Fruit fly (Drosophila melanogaster): ENCODE measurements around the gene squ.
A peak's percentile ranks its signal among the peaks of the same experiment; 100 is the strongest.

Gene squ

DNA sequence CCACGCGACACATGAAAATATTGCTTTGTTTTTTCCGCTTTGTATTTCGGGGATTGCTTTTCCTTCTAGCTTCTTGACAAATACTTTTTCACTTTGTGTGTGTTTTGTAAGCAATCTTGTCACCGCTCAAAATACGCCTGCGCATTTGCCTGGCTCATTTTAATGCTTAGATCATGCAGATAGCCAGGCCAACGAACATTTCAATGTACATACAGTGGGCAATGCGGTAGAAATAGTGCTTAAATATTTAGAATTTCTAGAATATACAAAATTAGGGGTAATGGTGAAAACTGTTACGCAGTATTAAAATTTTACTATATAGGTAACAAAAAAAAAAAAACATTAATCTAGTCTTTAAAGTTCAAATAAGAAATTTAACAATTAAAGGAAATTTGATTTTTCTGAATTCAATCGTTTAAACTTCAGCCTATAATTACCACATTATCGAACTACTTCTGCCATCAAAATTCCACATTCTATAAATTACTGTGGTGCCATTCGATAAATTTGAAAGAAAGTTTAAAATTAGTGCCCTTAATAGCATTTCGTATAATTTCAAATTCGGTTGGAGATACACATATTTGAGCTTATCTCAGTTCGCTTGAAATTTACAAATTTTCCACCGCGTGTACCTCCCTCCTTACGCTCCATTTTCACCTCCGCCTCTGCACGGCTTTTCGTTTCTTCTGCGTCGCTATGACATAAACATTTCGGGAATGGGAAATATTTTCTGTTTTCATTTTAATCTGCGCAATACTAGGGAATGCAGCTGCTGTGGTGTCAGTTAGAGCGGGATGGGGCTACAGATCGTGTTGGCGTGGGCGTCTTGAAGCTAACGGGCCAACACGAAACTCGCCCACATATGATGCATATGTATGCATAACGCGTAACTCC, 27.3 kb downstream of the squ start (continued):
- no peak for TF ChIP-seq CG11723 (GFP tag; optimal IDR thresholded peaks at IDR 0.05)
- TF ChIP-seq ken (GFP tag; IDR thresholded peaks at IDR 0.05) = peak; percentile 49; the same call in 2 of the 3 replicates
- peak; percentile 38; the same call in 1 of the 2 replicates for TF ChIP-seq Ada2b (GFP tag; IDR thresholded peaks at IDR 0.05)
- TF ChIP-seq CG12391 (tag; optimal IDR thresholded peaks at IDR 0.05) = peak; percentile 21
- peak; percentile 21 for TF ChIP-seq CG4820 (GFP tag; optimal IDR thresholded peaks at IDR 0.05)
- peak; percentile 35; the same call in 2 of the 3 replicates for TF ChIP-seq Aef1 (GFP tag; IDR thresholded peaks at IDR 0.05)
- TF ChIP-seq crol (GFP tag; IDR thresholded peaks at IDR 0.05) = peak; percentile 48; the same call in 1 of the 2 replicates
- no peak for TF ChIP-seq sqz (GFP tag; optimal IDR thresholded peaks at IDR 0.05)
- no peak for TF ChIP-seq amos (GFP tag; IDR thresholded peaks at IDR 0.05; ENCODE audit: partially characterized antibody)
- peak; percentile 27 for TF ChIP-seq D19A (tag; optimal IDR thresholded peaks at IDR 0.05)
- TF ChIP-seq CG17359 (tag; optimal IDR thresholded peaks at IDR 0.05) = no peak
- no peak for TF ChIP-seq CG15601 (tag; optimal IDR thresholded peaks at IDR 0.05)
- no peak for TF ChIP-seq dimm (GFP tag; IDR thresholded peaks at IDR 0.05)
- TF ChIP-seq sens (GFP tag) = peak; percentile 46
- TF ChIP-seq Mrtf (GFP tag; IDR thresholded peaks at IDR 0.05) = no peak
- TF ChIP-seq bab2 (GFP tag; optimal IDR thresholded peaks at IDR 0.05) = peak; percentile 16
- TF ChIP-seq ci (GFP tag; IDR thresholded peaks at IDR 0.05) = peak; percentile 62; the same call in 1 of the 3 replicates
- TF ChIP-seq jing (GFP tag; optimal IDR thresholded peaks at IDR 0.05) = no peak
- TF ChIP-seq bsh (GFP tag; optimal IDR thresholded peaks at IDR 0.05) = peak in 1 of 2 experiments; percentile 45
- TF ChIP-seq oc (tag; optimal IDR thresholded peaks at IDR 0.05) = peak; percentile 75
- TF ChIP-seq CG11504 (tag; optimal IDR thresholded peaks at IDR 0.05) = peak; percentile 52
- TF ChIP-seq CG17385 (GFP tag; optimal IDR thresholded peaks at IDR 0.05) = no peak
- no peak for TF ChIP-seq lov (optimal IDR thresholded peaks at IDR 0.05)
- no peak for TF ChIP-seq lov (GFP tag; IDR thresholded peaks at IDR 0.05)
- peak; percentile 17; the same call in 1 of the 2 replicates for TF ChIP-seq slbo (GFP tag; IDR thresholded peaks at IDR 0.05)
- peak; percentile 24 for TF ChIP-seq lilli (GFP tag; optimal IDR thresholded peaks at IDR 0.05)
- TF ChIP-seq sd (tag; optimal IDR thresholded peaks at IDR 0.05) = peak; percentile 95
- peak; percentile 6 for TF ChIP-seq CG2120 (GFP tag; optimal IDR thresholded peaks at IDR 0.05)
- peak; percentile 24 for TF ChIP-seq CG30403 (GFP tag; optimal IDR thresholded peaks at IDR 0.05)
- peak; percentile 17 for TF ChIP-seq az2 (GFP tag; optimal IDR thresholded peaks at IDR 0.05)
- peak; percentile 8 for TF ChIP-seq Xbp1 (GFP tag; optimal IDR thresholded peaks at IDR 0.05)
- peak; percentile 56 for TF ChIP-seq Sox102F (GFP tag; optimal IDR thresholded peaks at IDR 0.05)
- TF ChIP-seq MBD-R2 (GFP tag; IDR thresholded peaks at IDR 0.05) = peak; percentile 29; the same call in 1 of the 2 replicates
- peak; percentile 21 for TF ChIP-seq HLH54F (GFP tag; optimal IDR thresholded peaks at IDR 0.05)
- peak; percentile 54 for TF ChIP-seq grn (GFP tag; optimal IDR thresholded peaks at IDR 0.05)
- peak; percentile 88 for TF ChIP-seq CG12769 (tag; optimal IDR thresholded peaks at IDR 0.05)
- TF ChIP-seq PHDP (tag; optimal IDR thresholded peaks at IDR 0.05) = peak; percentile 26
- peak; percentile 16 for TF ChIP-seq CG13775 (GFP tag; optimal IDR thresholded peaks at IDR 0.05)
- TF ChIP-seq Hr3 (GFP tag; optimal IDR thresholded peaks at IDR 0.05) = peak; percentile 17
- TF ChIP-seq CG13624 (GFP tag; optimal IDR thresholded peaks at IDR 0.05) = peak; percentile 37
- TF ChIP-seq Med (GFP tag) = peak; percentile 77
- peak; percentile 56 for TF ChIP-seq vvl (GFP tag; IDR thresholded peaks at IDR 0.05)
- TF ChIP-seq row (GFP tag; IDR thresholded peaks at IDR 0.05) = peak; percentile 45; the same call in 2 of the 3 replicates
- peak; percentile 4 for TF ChIP-seq CG9727 (GFP tag; optimal IDR thresholded peaks at IDR 0.05)
- peak; percentile 30 for TF ChIP-seq Oli (tag; optimal IDR thresholded peaks at IDR 0.05)
- peak; percentile 22 for TF ChIP-seq CG8388 (GFP tag; optimal IDR thresholded peaks at IDR 0.05)
- TF ChIP-seq Poxn (GFP tag; IDR thresholded peaks at IDR 0.05) = no peak
- peak; percentile 2 for TF ChIP-seq Hmr (GFP tag; optimal IDR thresholded peaks at IDR 0.05)
- TF ChIP-seq CG12659 (GFP tag; optimal IDR thresholded peaks at IDR 0.05) = peak; percentile 24

All from whole organism, embryonic.